Fruit fly (Drosophila melanogaster) whole organism, embryonic: Measurements from ENCODE around the gene CG6340.

ENCODE experiments used
- Bgb ChIP-seq: fragments of 200-800 bp; sonication (Bioruptor generic); IDR thresholded peaks from 2 replicates; pipeline ENCODE4 v1.3.6; 2022; ENCODE audit warnings: missing biosample characterization, missing genetic modification characterization; ENCODE audit not compliant: partially characterized antibody
- CG12942 ChIP-seq: fragments of 200-800 bp; sonication (Bioruptor generic); optimal IDR thresholded peaks from 3 replicates; lab custom pipeline; 2016; ENCODE audit warnings: missing biosample characterization, missing genetic modification characterization
- CG14050 ChIP-seq: fragments of 200-800 bp; sonication (Bioruptor generic); IDR thresholded peaks from 3 replicates; pipeline ENCODE4 v1.3.6; 2022; ENCODE audit warnings: missing biosample characterization, missing genetic modification characterization
- CG15011 ChIP-seq: fragments of 200-800 bp; sonication (Bioruptor generic); optimal IDR thresholded peaks from 3 replicates; lab custom pipeline; 2018; ENCODE audit warnings: missing biosample characterization, mild to moderate bottlenecking, missing genetic modification characterization
- CG17912 ChIP-seq: fragments of 200-800 bp; sonication (Bioruptor generic); optimal IDR thresholded peaks from 2 replicates; lab custom pipeline; 2018; ENCODE audit warnings: missing biosample characterization, mild to moderate bottlenecking, missing genetic modification characterization
- CG30020 ChIP-seq: fragments of 200-800 bp; optimal IDR thresholded peaks from 2 replicates; lab custom pipeline; 2019; ENCODE audit warnings: missing biosample characterization, mild to moderate bottlenecking, missing genetic modification characterization, moderate library complexity
- CG30431 ChIP-seq: fragments of 200-800 bp; sonication (Bioruptor generic); optimal IDR thresholded peaks from 2 replicates; lab custom pipeline; 2017; ENCODE audit warnings: missing biosample characterization, missing genetic modification characterization
- CG3281 ChIP-seq: fragments of 200-800 bp; sonication (Bioruptor generic); optimal IDR thresholded peaks from 3 replicates; lab custom pipeline; 2017; ENCODE audit warnings: missing biosample characterization, mild to moderate bottlenecking, missing genetic modification characterization
- CG3407 ChIP-seq: fragments of 200-800 bp; sonication (Bioruptor generic); optimal IDR thresholded peaks from 2 replicates; lab custom pipeline; 2018; ENCODE audit warnings: missing biosample characterization, mild to moderate bottlenecking, missing genetic modification characterization
- CG34422 ChIP-seq: fragments of 200-800 bp; sonication (Bioruptor generic); IDR thresholded peaks from 3 replicates; pipeline ENCODE4 v1.3.6; 2022; ENCODE audit warnings: missing biosample characterization, missing genetic modification characterization
- CG6254 ChIP-seq: fragments of 200-800 bp; sonication (Bioruptor generic); optimal IDR thresholded peaks from 3 replicates; lab custom pipeline; 2017; ENCODE audit warnings: mild to moderate bottlenecking, missing biosample characterization, missing genetic modification reagents, missing genetic modification characterization
- CG8388 ChIP-seq: fragments of 200-800 bp; sonication (Bioruptor generic); optimal IDR thresholded peaks from 2 replicates; lab custom pipeline; 2019; ENCODE audit warnings: missing biosample characterization, mild to moderate bottlenecking, missing genetic modification characterization, moderate library complexity
- CG9727 ChIP-seq: fragments of 200-800 bp; sonication (Bioruptor generic); optimal IDR thresholded peaks from 3 replicates; lab custom pipeline; 2017; ENCODE audit warnings: missing biosample characterization, mild to moderate bottlenecking, missing genetic modification characterization
- CG9797 ChIP-seq: fragments of 200-800 bp; sonication (Bioruptor generic); optimal IDR thresholded peaks from 3 replicates; lab custom pipeline; 2018; ENCODE audit warnings: missing biosample characterization, mild to moderate bottlenecking, missing genetic modification characterization
- CTCF ChIP-seq: fragments of 200-800 bp; sonication (Bioruptor generic); optimal IDR thresholded peaks from 2 replicates; lab custom pipeline; 2017; ENCODE audit warnings: missing biosample characterization, mild to moderate bottlenecking, missing genetic modification characterization, moderate library complexity
- Dip2 ChIP-seq: fragments of 200-800 bp; sonication (Bioruptor generic); IDR thresholded peaks from 2 replicates; pipeline ENCODE4 v1.3.6; 2022; ENCODE audit warnings: missing biosample characterization, missing genetic modification characterization
- Dip3 ChIP-seq: fragments of 200-800 bp; sonication (Bioruptor generic); optimal IDR thresholded peaks from 3 replicates; lab custom pipeline; 2016; ENCODE audit warnings: missing biosample characterization, missing genetic modification characterization
- Elba2 ChIP-seq: fragments of 200-800 bp; sonication (Bioruptor generic); optimal IDR thresholded peaks from 3 replicates; lab custom pipeline; 2016; ENCODE audit warnings: missing biosample characterization, missing genetic modification characterization
- Hmx ChIP-seq: fragments of 200-800 bp; sonication (Bioruptor generic); optimal IDR thresholded peaks from 2 replicates; lab custom pipeline; 2016; ENCODE audit warnings: missing biosample characterization, missing genetic modification characterization
- Hr51 ChIP-seq, 2 experiments: fragments of 200-800 bp; sonication (Bioruptor generic); optimal IDR thresholded peaks; 2 replicates in 1 of 2; 3 replicates in 1 of 2; lab custom pipeline; 2016 to 2018; ENCODE audit warnings: missing biosample characterization in 2 of 2, missing genetic modification characterization in 2 of 2, mild to moderate bottlenecking in 1 of 2, moderate library complexity in 1 of 2
- MESR4 ChIP-seq: fragments of 200-800 bp; sonication (Bioruptor generic); optimal IDR thresholded peaks from 2 replicates; lab custom pipeline; 2018; ENCODE audit warnings: missing biosample characterization, mild to moderate bottlenecking, missing genetic modification characterization, moderate library complexity
- Nf-YA ChIP-seq: fragments of 200-800 bp; sonication (Bioruptor generic); IDR thresholded peaks from 2 replicates; pipeline ENCODE4 v1.3.6; 2022; ENCODE audit warnings: missing biosample characterization, missing genetic modification characterization
- Nf-YC ChIP-seq: fragments of 200-800 bp; optimal IDR thresholded peaks from 3 replicates; lab custom pipeline; 2019; ENCODE audit warnings: missing biosample characterization, mild to moderate bottlenecking, missing genetic modification characterization, moderate library complexity
- Sox102F ChIP-seq: fragments of 200-800 bp; sonication (Bioruptor generic); optimal IDR thresholded peaks from 2 replicates; lab custom pipeline; 2018; ENCODE audit warnings: missing biosample characterization, mild to moderate bottlenecking, missing genetic modification characterization, moderate library complexity
- ash1 ChIP-seq: fragments of 200-800 bp; sonication (Bioruptor generic); optimal IDR thresholded peaks from 2 replicates; lab custom pipeline; 2018; ENCODE audit warnings: missing biosample characterization, mild to moderate bottlenecking, missing genetic modification characterization
- az2 ChIP-seq: fragments of 200-800 bp; sonication (Bioruptor generic); optimal IDR thresholded peaks from 3 replicates; lab custom pipeline; 2016; ENCODE audit warnings: missing biosample characterization, missing genetic modification characterization
- bab2 ChIP-seq: fragments of 200-800 bp; sonication (Bioruptor generic); optimal IDR thresholded peaks from 2 replicates; lab custom pipeline; 2016; ENCODE audit warnings: missing biosample characterization, missing genetic modification characterization
- bigmax ChIP-seq: fragments of 200-800 bp; sonication (Bioruptor generic); optimal IDR thresholded peaks from 2 replicates; lab custom pipeline; 2018; ENCODE audit warnings: missing biosample characterization, mild to moderate bottlenecking, missing genetic modification characterization
- cato ChIP-seq: fragments of 200-800 bp; sonication (Bioruptor generic); optimal IDR thresholded peaks from 2 replicates; lab custom pipeline; 2016; ENCODE audit warnings: missing biosample characterization, missing genetic modification characterization, borderline replicate concordance
- chinmo ChIP-seq: fragments of 200-800 bp; sonication (Bioruptor generic); IDR thresholded peaks from 4 replicates; pipeline ENCODE4 v1.3.6; 2022; ENCODE audit warnings: missing biosample characterization, missing genetic modification characterization; ENCODE audit not compliant: partially characterized antibody
- chm ChIP-seq: fragments of 200-800 bp; sonication (Bioruptor generic); IDR thresholded peaks from 2 replicates; pipeline ENCODE4 v1.3.6; 2022; ENCODE audit warnings: missing biosample characterization, missing genetic modification characterization
- disco-r ChIP-seq: fragments of 200-800 bp; sonication (Bioruptor generic); optimal IDR thresholded peaks from 2 replicates; lab custom pipeline; 2016; ENCODE audit warnings: missing biosample characterization, missing genetic modification characterization
- dm ChIP-seq: fragments of 200-800 bp; sonication (Bioruptor generic); optimal IDR thresholded peaks from 3 replicates; lab custom pipeline; 2016; ENCODE audit warnings: missing biosample characterization, missing genetic modification characterization
- dysf ChIP-seq: fragments of 200-800 bp; sonication (Bioruptor generic); IDR thresholded peaks from 3 replicates; pipeline ENCODE4 v1.3.6; 2022; ENCODE audit warnings: missing biosample characterization, missing genetic modification characterization
- ems ChIP-seq: fragments of 200-800 bp; sonication (Bioruptor generic); optimal IDR thresholded peaks from 3 replicates; lab custom pipeline; 2016; ENCODE audit warnings: missing biosample characterization, missing genetic modification characterization
- gsb-n ChIP-seq: fragments of 200-800 bp; sonication (Bioruptor generic); optimal IDR thresholded peaks from 3 replicates; lab custom pipeline; 2018; ENCODE audit warnings: missing biosample characterization, mild to moderate bottlenecking, missing genetic modification characterization
- ham ChIP-seq: fragments of 200-800 bp; sonication (Bioruptor generic); IDR thresholded peaks from 2 replicates; pipeline ENCODE4 v1.3.6; 2022; ENCODE audit warnings: missing biosample characterization, missing genetic modification characterization
- inv ChIP-seq: fragments of 200-800 bp; sonication (Bioruptor generic); IDR thresholded peaks from 2 replicates; pipeline ENCODE4 v1.3.6; 2022; ENCODE audit warnings: missing biosample characterization, missing genetic modification characterization; ENCODE audit not compliant: partially characterized antibody
- lilli ChIP-seq: fragments of 200-800 bp; sonication (Bioruptor generic); optimal IDR thresholded peaks from 3 replicates; lab custom pipeline; 2016; ENCODE audit warnings: missing biosample characterization, missing genetic modification characterization
- maf-S ChIP-seq: fragments of 200-800 bp; sonication (Bioruptor generic); optimal IDR thresholded peaks from 2 replicates; lab custom pipeline; 2016; ENCODE audit warnings: missing biosample characterization, missing genetic modification characterization
- mirr ChIP-seq: fragments of 200-800 bp; sonication (Bioruptor generic); optimal IDR thresholded peaks from 3 replicates; lab custom pipeline; 2018; ENCODE audit warnings: missing biosample characterization, mild to moderate bottlenecking, missing genetic modification characterization
- sim ChIP-seq: fragments of 200-800 bp; sonication (Bioruptor generic); IDR thresholded peaks from 2 replicates; pipeline ENCODE4 v1.3.6; 2022; ENCODE audit warnings: missing biosample characterization, missing genetic modification characterization
- sna ChIP-seq: fragments of 200-800 bp; sonication (Bioruptor generic); IDR thresholded peaks from 2 replicates; pipeline ENCODE4 v1.3.6; 2022; ENCODE audit warnings: missing biosample characterization, missing genetic modification characterization; ENCODE audit not compliant: partially characterized antibody
- stc ChIP-seq: fragments of 200-800 bp; sonication (Bioruptor generic); IDR thresholded peaks from 2 replicates; pipeline ENCODE4 v1.3.6; 2022; ENCODE audit warnings: missing biosample characterization, missing genetic modification characterization
- ttk ChIP-seq: fragments of 200-800 bp; sonication (Bioruptor generic); IDR thresholded peaks from 2 replicates; pipeline ENCODE4 v2.1.2; 2022; ENCODE audit warnings: missing biosample characterization, missing genetic modification characterization
- tx ChIP-seq: fragments of 200-800 bp; sonication (Bioruptor generic); optimal IDR thresholded peaks from 2 replicates; lab custom pipeline; 2016; ENCODE audit warnings: missing biosample characterization, missing genetic modification characterization
- usp ChIP-seq: fragments of >200 bp; optimal IDR thresholded peaks from 2 replicates; lab custom pipeline; 2017; ENCODE audit warnings: missing biosample characterization, missing genetic modification characterization
- zfh2 ChIP-seq: fragments of 200-800 bp; sonication (Bioruptor generic); optimal IDR thresholded peaks from 2 replicates; lab custom pipeline; 2016; ENCODE audit warnings: missing biosample characterization, missing genetic modification characterization

Gene CG6340

dm6 chrX:15449490-15450326 is 32.5 kb upstream of the CG6340 start, which contains the start of the genes Scamp and Ahcy (continued):
- TF ChIP-seq inv (GFP tag; lab: Robert Waterston, UW) (peak; percentile 44; the same call in 1 of the 2 replicates), ttk (GFP tag; lab: Robert Waterston, UW) (no peak), sim (GFP tag; lab: Robert Waterston, UW) (no peak), ash1 (GFP tag; lab: Kevin White, UChicago) (no peak), CG30020 (peak; percentile 38), Hmx (GFP tag; lab: Kevin White, UChicago) (no peak), az2 (GFP tag; lab: Kevin White, UChicago) (no peak), CG9727 (GFP tag; lab: Kevin White, UChicago) (peak; percentile 48), Hr51 (GFP tag; optimal IDR thresholded peaks at IDR 0.05; lab: Kevin White, UChicago) (peak in 1 of 2 experiments; percentile 11), CG3407 (no peak), Dip3 (GFP tag; lab: Kevin White, UChicago) (no peak), Nf-YA (GFP tag; lab: Robert Waterston, UW) (no peak), tx (no peak)

dm6 chrX:15450327-15450644 is 31.9 kb upstream of the CG6340 start:
- TF ChIP-seq gsb-n (no peak), bigmax (GFP tag; lab: Kevin White, UChicago) (peak; percentile 3), MESR4 (peak; percentile 44), CG17912 (GFP tag; lab: Kevin White, UChicago) (no peak), CG15011 (GFP tag; lab: Kevin White, UChicago) (no peak), Bgb (GFP tag; lab: Robert Waterston, UW) (peak; percentile 20; the same call in 1 of the 2 replicates), dysf (GFP tag; lab: Robert Waterston, UW) (no peak), CG34422 (GFP tag; lab: Robert Waterston, UW) (peak; percentile 47; the same call in 1 of the 3 replicates), chm (GFP tag; lab: Robert Waterston, UW) (0 out of 2 replicates have a peak, but pooled peaks have one; percentile 6), disco-r (GFP tag; lab: Kevin White, UChicago) (no peak), sna (GFP tag; lab: Robert Waterston, UW) (peak; percentile 9; the same call in 1 of the 2 replicates), CG3281 (no peak)

dm6 chrX:15453121-15453520 is 29.1 kb upstream of the CG6340 start, which contains the start of gene CG11655:
TSS of gene CG11655 (plus strand) at chrX:15453471.
- TF ChIP-seq mirr (GFP tag; lab: Kevin White, UChicago) (no peak), CG8388 (no peak), maf-S (GFP tag; lab: Kevin White, UChicago) (no peak), lilli (peak; percentile 33), CG12942 (GFP tag; lab: Kevin White, UChicago) (no peak), Nf-YC (tag; lab: Kevin White, UChicago) (no peak), CG6254 (GFP tag; lab: Kevin White, UChicago) (no peak), Dip2 (no peak), Sox102F (GFP tag; lab: Kevin White, UChicago) (peak; percentile 17), Elba2 (peak; percentile 83), CG9797 (GFP tag; lab: Kevin White, UChicago) (no peak), ham (GFP tag; lab: Robert Waterston, UW) (no peak), bab2 (GFP tag; lab: Kevin White, UChicago) (no peak), Hr51 (GFP tag; optimal IDR thresholded peaks at IDR 0.05; lab: Kevin White, UChicago) (no peak), cato (GFP tag; lab: Kevin White, UChicago) (no peak), chinmo (GFP tag; lab: Robert Waterston, UW) (0 out of 4 replicates have a peak, but pooled peaks have one; percentile 52), usp (GFP tag; lab: Kevin White, UChicago) (no peak), CG14050 (GFP tag; lab: Robert Waterston, UW) (peak; percentile 33; the same call in 1 of the 3 replicates), CG30431 (no peak), ems (GFP tag; lab: Kevin White, UChicago) (no peak), zfh2 (GFP tag; lab: Kevin White, UChicago) (peak; percentile 5), dm (GFP tag; lab: Kevin White, UChicago) (peak; percentile 9), CTCF (GFP tag; lab: Kevin White, UChicago) (no peak), stc (GFP tag; lab: Robert Waterston, UW) (no peak)
